Fruit fly (Drosophila melanogaster) whole organism, embryonic: Measurements from ENCODE around the gene RpS17.

Experiments used
- ATbp ChIP-seq: fragments of 200-800 bp; sonication (Bioruptor generic); optimal IDR thresholded peaks from 2 replicates; lab custom pipeline; 2017; ENCODE audit warnings: missing biosample characterization, mild to moderate bottlenecking, missing genetic modification characterization, missing genetic modification reagents
- Bteb2 ChIP-seq: fragments of 200-800 bp; sonication (Bioruptor generic); optimal IDR thresholded peaks from 2 replicates; lab custom pipeline; 2016; ENCODE audit warnings: missing biosample characterization, missing genetic modification characterization
- CG11247 ChIP-seq: fragments of 200-800 bp; sonication (Bioruptor generic); IDR thresholded peaks from 2 replicates; pipeline ENCODE4 v1.3.6; 2022; ENCODE audit warnings: missing biosample characterization, missing genetic modification characterization
- CG13775 ChIP-seq: fragments of 200-800 bp; sonication (Bioruptor generic); optimal IDR thresholded peaks from 3 replicates; lab custom pipeline; 2017; ENCODE audit warnings: missing biosample characterization, mild to moderate bottlenecking, missing genetic modification characterization
- CG13894 ChIP-seq: fragments of 200-800 bp; sonication (Bioruptor generic); optimal IDR thresholded peaks from 3 replicates; lab custom pipeline; 2018; ENCODE audit warnings: missing biosample characterization, mild to moderate bottlenecking, missing genetic modification characterization, moderate library complexity
- CG14667 ChIP-seq: fragments of 200-800 bp; sonication (Bioruptor generic); IDR thresholded peaks from 2 replicates; pipeline ENCODE4 v1.3.6; 2022; ENCODE audit warnings: missing biosample characterization, missing genetic modification characterization
- CG14710 ChIP-seq: fragments of 200-800 bp; sonication (Bioruptor generic); optimal IDR thresholded peaks from 3 replicates; lab custom pipeline; 2019; ENCODE audit warnings: missing biosample characterization, mild to moderate bottlenecking, missing genetic modification characterization, moderate library complexity
- CG1602 ChIP-seq: fragments of 200-800 bp; sonication (Bioruptor generic); optimal IDR thresholded peaks from 3 replicates; lab custom pipeline; 2016; ENCODE audit warnings: missing biosample characterization, missing genetic modification characterization
- CG16863 ChIP-seq: fragments of 200-800 bp; sonication (Bioruptor generic); optimal IDR thresholded peaks from 3 replicates; lab custom pipeline; 2016; ENCODE audit warnings: missing biosample characterization, missing genetic modification characterization
- CG18764 ChIP-seq: fragments of 200-800 bp; sonication (Bioruptor generic); optimal IDR thresholded peaks from 3 replicates; lab custom pipeline; 2016; ENCODE audit warnings: missing biosample characterization, missing genetic modification characterization
- CG2199 ChIP-seq: fragments of 200-800 bp; sonication (Bioruptor generic); IDR thresholded peaks from 3 replicates; pipeline ENCODE4 v1.3.6; 2022; ENCODE audit warnings: missing biosample characterization, missing genetic modification characterization
- CG31365 ChIP-seq: fragments of 200-800 bp; sonication (Bioruptor generic); optimal IDR thresholded peaks from 2 replicates; lab custom pipeline; 2018; ENCODE audit warnings: missing biosample characterization, mild to moderate bottlenecking, missing genetic modification characterization
- CG32767 ChIP-seq: fragments of 200-800 bp; sonication (Bioruptor generic); IDR thresholded peaks from 2 replicates; pipeline ENCODE4 v1.3.6; 2022; ENCODE audit warnings: missing biosample characterization, missing genetic modification characterization
- CG42726 ChIP-seq: fragments of 200-800 bp; sonication (Bioruptor generic); IDR thresholded peaks from 2 replicates; pipeline ENCODE4 v1.3.6; 2022; ENCODE audit warnings: missing biosample characterization, missing genetic modification characterization; ENCODE audit not compliant: partially characterized antibody
- CG4360 ChIP-seq: fragments of 200-800 bp; sonication (Bioruptor generic); IDR thresholded peaks from 2 replicates; pipeline ENCODE4 v1.3.6; 2022; ENCODE audit warnings: missing biosample characterization, missing genetic modification characterization
- CG5953 ChIP-seq: fragments of 200-800 bp; sonication (Bioruptor generic); IDR thresholded peaks from 2 replicates; pipeline ENCODE4 v1.3.6; 2022; ENCODE audit warnings: missing biosample characterization, missing genetic modification characterization
- CG8388 ChIP-seq: fragments of 200-800 bp; sonication (Bioruptor generic); optimal IDR thresholded peaks from 2 replicates; lab custom pipeline; 2019; ENCODE audit warnings: missing biosample characterization, mild to moderate bottlenecking, missing genetic modification characterization, moderate library complexity
- CG9609 ChIP-seq: fragments of 200-800 bp; sonication (Bioruptor generic); optimal IDR thresholded peaks from 3 replicates; lab custom pipeline; 2016; ENCODE audit warnings: missing biosample characterization, missing genetic modification characterization
- D ChIP-seq, 2 experiments: fragments of 200-800 bp in 1 of 2; fragments of >200 bp in 1 of 2; sonication (Bioruptor generic) in 1 of 2; optimal IDR thresholded peaks; 2 replicates in 1 of 2; 3 replicates in 1 of 2; lab custom pipeline; 2017; ENCODE audit warnings: mild to moderate bottlenecking in 1 of 2, missing biosample characterization in 1 of 2, missing genetic modification characterization in 1 of 2, missing genetic modification reagents in 1 of 2
- E2f1 ChIP-seq: fragments of 200-800 bp; sonication (Bioruptor generic); IDR thresholded peaks from 2 replicates; pipeline ENCODE4 v1.3.6; 2022; ENCODE audit warnings: missing biosample characterization, missing genetic modification characterization
- ERR ChIP-seq: fragments of 200-800 bp; sonication (Bioruptor generic); optimal IDR thresholded peaks from 2 replicates; lab custom pipeline; 2016; ENCODE audit warnings: missing biosample characterization, missing genetic modification characterization
- Elba2 ChIP-seq: fragments of 200-800 bp; sonication (Bioruptor generic); optimal IDR thresholded peaks from 3 replicates; lab custom pipeline; 2016; ENCODE audit warnings: missing biosample characterization, missing genetic modification characterization
- Ets97D ChIP-seq: fragments of 200-800 bp; sonication (Bioruptor generic); optimal IDR thresholded peaks from 3 replicates; lab custom pipeline; 2016; ENCODE audit warnings: missing biosample characterization, missing genetic modification characterization
- HLH4C ChIP-seq: fragments of 200-800 bp; sonication (Bioruptor generic); IDR thresholded peaks from 3 replicates; pipeline ENCODE4 v1.3.6; 2022; ENCODE audit warnings: missing biosample characterization, missing genetic modification characterization; ENCODE audit not compliant: partially characterized antibody
- HLH54F ChIP-seq: fragments of 200-800 bp; sonication (Bioruptor generic); optimal IDR thresholded peaks from 3 replicates; lab custom pipeline; 2016; ENCODE audit warnings: missing biosample characterization, missing genetic modification characterization
- Oaz ChIP-seq: fragments of 200-800 bp; sonication (Bioruptor generic); IDR thresholded peaks from 2 replicates; pipeline ENCODE4 v1.3.6; 2022; ENCODE audit warnings: missing biosample characterization, missing genetic modification characterization
- Scr ChIP-seq: fragments of 200-800 bp; sonication (Bioruptor generic); IDR thresholded peaks from 2 replicates; pipeline ENCODE4 v1.3.6; 2022; ENCODE audit warnings: missing biosample characterization, missing genetic modification characterization; ENCODE audit not compliant: partially characterized antibody
- Sry-δ ChIP-seq: fragments of 200-800 bp; sonication (Bioruptor generic); optimal IDR thresholded peaks from 2 replicates; lab custom pipeline; 2016; ENCODE audit warnings: missing biosample characterization, missing genetic modification characterization
- Xrp1 ChIP-seq: fragments of 200-800 bp; sonication (Bioruptor generic); IDR thresholded peaks from 2 replicates; pipeline ENCODE4 v1.3.6; 2022; ENCODE audit warnings: missing biosample characterization, missing genetic modification characterization
- abd-A ChIP-seq: fragments of 200-800 bp; sonication (Bioruptor generic); optimal IDR thresholded peaks from 3 replicates; lab custom pipeline; 2019; ENCODE audit warnings: missing biosample characterization, mild to moderate bottlenecking, missing genetic modification characterization, moderate library complexity
- amos ChIP-seq: fragments of 200-800 bp; sonication (Bioruptor generic); IDR thresholded peaks from 2 replicates; pipeline ENCODE4 v1.3.6; 2022; ENCODE audit warnings: missing biosample characterization, missing genetic modification characterization; ENCODE audit not compliant: partially characterized antibody
- ash1 ChIP-seq: fragments of 200-800 bp; sonication (Bioruptor generic); optimal IDR thresholded peaks from 2 replicates; lab custom pipeline; 2018; ENCODE audit warnings: missing biosample characterization, mild to moderate bottlenecking, missing genetic modification characterization
- bcd ChIP-seq: fragments of 200-800 bp; sonication (Bioruptor generic); optimal IDR thresholded peaks from 2 replicates; lab custom pipeline; 2017; ENCODE audit warnings: missing biosample characterization, mild to moderate bottlenecking, missing genetic modification characterization
- bigmax ChIP-seq: fragments of 200-800 bp; sonication (Bioruptor generic); optimal IDR thresholded peaks from 2 replicates; lab custom pipeline; 2018; ENCODE audit warnings: missing biosample characterization, mild to moderate bottlenecking, missing genetic modification characterization
- bsh ChIP-seq, 2 experiments: fragments of 200-800 bp; sonication (Bioruptor generic); optimal IDR thresholded peaks; 2 replicates each; lab custom pipeline; 2017 to 2018; ENCODE audit warnings: mild to moderate bottlenecking in 2 of 2, missing biosample characterization in 2 of 2, missing genetic modification characterization in 2 of 2, moderate library complexity in 1 of 2
- ems ChIP-seq: fragments of 200-800 bp; sonication (Bioruptor generic); optimal IDR thresholded peaks from 3 replicates; lab custom pipeline; 2016; ENCODE audit warnings: missing biosample characterization, missing genetic modification characterization
- fd102C ChIP-seq: fragments of 200-800 bp; sonication (Bioruptor generic); optimal IDR thresholded peaks from 2 replicates; lab custom pipeline; 2018; ENCODE audit warnings: missing biosample characterization, mild to moderate bottlenecking, missing genetic modification characterization, moderate library complexity
- fd3F ChIP-seq: fragments of 200-800 bp; sonication (Bioruptor generic); optimal IDR thresholded peaks from 2 replicates; lab custom pipeline; 2018; ENCODE audit warnings: missing biosample characterization, mild to moderate bottlenecking, missing genetic modification characterization, moderate library complexity
- fd64A ChIP-seq: fragments of 200-800 bp; sonication (Bioruptor generic); optimal IDR thresholded peaks from 3 replicates; lab custom pipeline; 2018; ENCODE audit warnings: missing biosample characterization, mild to moderate bottlenecking, missing genetic modification characterization
- fd96Cb ChIP-seq: fragments of 200-800 bp; sonication (Bioruptor generic); optimal IDR thresholded peaks from 2 replicates; lab custom pipeline; 2018; ENCODE audit warnings: missing biosample characterization, mild to moderate bottlenecking, missing genetic modification characterization, moderate library complexity
- insv ChIP-seq, 2 experiments: fragments of 200-800 bp; sonication (Bioruptor generic); optimal IDR thresholded peaks; 3 replicates each; lab custom pipeline; 2016 to 2018; ENCODE audit warnings: missing biosample characterization in 2 of 2, missing genetic modification characterization in 2 of 2
- inv ChIP-seq: fragments of 200-800 bp; sonication (Bioruptor generic); IDR thresholded peaks from 2 replicates; pipeline ENCODE4 v1.3.6; 2022; ENCODE audit warnings: missing biosample characterization, missing genetic modification characterization; ENCODE audit not compliant: partially characterized antibody
- shn ChIP-seq: fragments of 200-800 bp; sonication (Bioruptor generic); optimal IDR thresholded peaks from 3 replicates; lab custom pipeline; 2016; ENCODE audit warnings: missing biosample characterization, missing genetic modification characterization
- tll ChIP-seq, 2 experiments: fragments of 200-800 bp in 1 of 2; fragments of >200 bp in 1 of 2; sonication (Bioruptor generic) in 1 of 2; optimal IDR thresholded peaks; 2 replicates each; lab custom pipeline; 2017 to 2019; ENCODE audit warnings: missing biosample characterization in 2 of 2, missing genetic modification characterization in 2 of 2, mild to moderate bottlenecking in 1 of 2, moderate library complexity in 1 of 2
- zen ChIP-seq: fragments of 200-800 bp; sonication (Bioruptor generic); optimal IDR thresholded peaks from 3 replicates; lab custom pipeline; 2018; ENCODE audit warnings: missing biosample characterization, mild to moderate bottlenecking, missing genetic modification characterization, moderate library complexity

RpS17 gene

dm6 chr3L:9467763-9468206, 38.2 kb upstream of the RpS17 start (continued):
- no peak for TF ChIP-seq shn (GFP tag; lab: Kevin White, UChicago)
- no peak for TF ChIP-seq CG8388 (GFP tag; lab: Kevin White, UChicago)
- TF ChIP-seq CG1602: no peak
- no peak for TF ChIP-seq bcd
- TF ChIP-seq Scr: no peak
- no peak for TF ChIP-seq CG9609 (GFP tag; lab: Kevin White, UChicago)
- TF ChIP-seq amos (GFP tag; lab: Robert Waterston, UW): no peak
- TF ChIP-seq CG14710 (tag; lab: Kevin White, UChicago): no peak
- TF ChIP-seq CG16863 (GFP tag; lab: Kevin White, UChicago): no peak
- TF ChIP-seq bigmax (GFP tag; lab: Kevin White, UChicago): no peak
- no peak for TF ChIP-seq ems (GFP tag; lab: Kevin White, UChicago)
- TF ChIP-seq fd64A (GFP tag; lab: Kevin White, UChicago): peak; percentile 7
- TF ChIP-seq ERR (GFP tag; lab: Kevin White, UChicago): no peak
- no peak for TF ChIP-seq CG32767 (GFP tag; lab: Robert Waterston, UW)
- peak; percentile 73 for TF ChIP-seq Elba2 (GFP tag; lab: Kevin White, UChicago)
- peak; percentile 62 for TF ChIP-seq fd102C (GFP tag; lab: Kevin White, UChicago)
- no peak for TF ChIP-seq HLH54F
- no peak for TF ChIP-seq CG31365
- no peak for TF ChIP-seq Xrp1 (GFP tag; lab: Robert Waterston, UW)
- TF ChIP-seq ash1 (GFP tag; lab: Kevin White, UChicago): no peak
- TF ChIP-seq HLH4C: no peak
- TF ChIP-seq inv: no peak
- no peak for TF ChIP-seq CG5953
- no peak for TF ChIP-seq E2f1 (GFP tag; lab: Robert Waterston, UW)
- TF ChIP-seq CG2199: no peak
- peak in 1 of 2 experiments; percentile 59 for TF ChIP-seq bsh (GFP tag; optimal IDR thresholded peaks at IDR 0.05; lab: Kevin White, UChicago)
- peak; percentile 2 for TF ChIP-seq ATbp (GFP tag; lab: Kevin White, UChicago)
- no peak for TF ChIP-seq CG14667
- TF ChIP-seq insv (GFP tag; optimal IDR thresholded peaks at IDR 0.05; lab: Kevin White, UChicago): no peak
- no peak for TF ChIP-seq fd3F (GFP tag; lab: Kevin White, UChicago)
- TF ChIP-seq zen (tag; lab: Kevin White, UChicago): peak; percentile 38
- peak; percentile 53 for TF ChIP-seq abd-A (tag; lab: Kevin White, UChicago)
- TF ChIP-seq fd96Cb (tag; lab: Kevin White, UChicago): no peak
- TF ChIP-seq CG11247 (GFP tag; lab: Robert Waterston, UW): no peak
- TF ChIP-seq Ets97D (GFP tag; lab: Kevin White, UChicago): no peak
- TF ChIP-seq Bteb2: no peak
- TF ChIP-seq CG42726 (GFP tag; lab: Robert Waterston, UW): no peak
- TF ChIP-seq D (optimal IDR thresholded peaks at IDR 0.05; lab: Kevin White, UChicago): peak; percentile 26
- TF ChIP-seq D (GFP tag; optimal IDR thresholded peaks at IDR 0.05; lab: Kevin White, UChicago): no peak
- peak in 1 of 2 experiments; percentile 95 for TF ChIP-seq tll (GFP tag; optimal IDR thresholded peaks at IDR 0.05; lab: Kevin White, UChicago)
- TF ChIP-seq CG4360: peak; percentile 88
- no peak for TF ChIP-seq Oaz (GFP tag; lab: Robert Waterston, UW)
- TF ChIP-seq Sry-δ (GFP tag; lab: Kevin White, UChicago): no peak
- no peak for TF ChIP-seq CG13894 (tag; lab: Kevin White, UChicago)
- no peak for TF ChIP-seq CG18764
- TF ChIP-seq CG13775 (GFP tag; lab: Kevin White, UChicago): no peak
